Worm (Caenorhabditis elegans): ENCODE measurements around the gene npax-4.

Gene npax-4

ce11 chrIV:8879810-8880209 lies at the start of gene npax-4:
Gene npax-4 (minus strand): TSS chrIV:8879910.
- no peak for TF ChIP-seq unc-62 (GFP tag; optimal IDR thresholded peaks at IDR 0.05)

- TF ChIP-seq unc-62 (GFP tag; optimal IDR thresholded peaks at IDR 0.05), result no peak
Observed at ce11 chrIV:8927093-8927492, 47.4 kb upstream of the npax-4 start.

ce11 chrIV:8926511-8926910 lies 46.8 kb upstream of the npax-4 start:
- TF ChIP-seq unc-62 (GFP tag; optimal IDR thresholded peaks at IDR 0.05), result no peak

ce11 chrIV:8925990-8926389 lies 46.3 kb upstream of the npax-4 start, which contains the start of the genes D1046.2 and cfim-2:
Gene D1046.2 (minus strand): TSS chrIV:8926067.
Gene cfim-2 (plus strand): TSS chrIV:8926324.
- no peak for TF ChIP-seq unc-62 (GFP tag; optimal IDR thresholded peaks at IDR 0.05)

ce11 chrIV:8924126-8924525 lies 44.4 kb upstream of the npax-4 start:
- TF ChIP-seq unc-62 (GFP tag; optimal IDR thresholded peaks at IDR 0.05), result no peak

ce11 chrIV:8923381-8923780 lies 43.7 kb upstream of the npax-4 start:
- TF ChIP-seq unc-62 (GFP tag; optimal IDR thresholded peaks at IDR 0.05), result no peak

ce11 chrIV:8921956-8922355 lies 42.2 kb upstream of the npax-4 start, which contains the start of gene D1046.16:
Gene D1046.16 (plus strand): TSS chrIV:8922150.
- no peak for TF ChIP-seq unc-62 (GFP tag; optimal IDR thresholded peaks at IDR 0.05)

ce11 chrIV:8921166-8921565 lies 41.5 kb upstream of the npax-4 start:
- no peak for TF ChIP-seq unc-62 (GFP tag; optimal IDR thresholded peaks at IDR 0.05)

- no peak for TF ChIP-seq unc-62 (GFP tag; optimal IDR thresholded peaks at IDR 0.05)
Observed at ce11 chrIV:8920284-8920806, 40.6 kb upstream of the npax-4 start.

ce11 chrIV:8918790-8919189 lies 39.1 kb upstream of the npax-4 start, which contains the start of gene rap-1:
Gene rap-1 (minus strand): TSS chrIV:8918890.
- TF ChIP-seq unc-62 (GFP tag; optimal IDR thresholded peaks at IDR 0.05), result no peak

ce11 chrIV:8916010-8916409 lies 36.3 kb upstream of the npax-4 start, which contains the start of gene C27B7.9:
Gene C27B7.9 (minus strand): TSS chrIV:8916110.
- no peak for TF ChIP-seq unc-62 (GFP tag; optimal IDR thresholded peaks at IDR 0.05)

ce11 chrIV:8914187-8914586 lies 34.5 kb upstream of the npax-4 start:
- no peak for TF ChIP-seq unc-62 (GFP tag; optimal IDR thresholded peaks at IDR 0.05)

ce11 chrIV:8906743-8907142 lies 27.0 kb upstream of the npax-4 start, which contains the start of gene C27B7.7:
Gene C27B7.7 (plus strand): TSS chrIV:8907043.
- no peak for TF ChIP-seq unc-62 (GFP tag; optimal IDR thresholded peaks at IDR 0.05)

ce11 chrIV:8906164-8906563 lies 26.5 kb upstream of the npax-4 start, which contains the start of gene C27B7.6:
Gene C27B7.6 (minus strand): TSS chrIV:8906345.
- TF ChIP-seq unc-62 (GFP tag; optimal IDR thresholded peaks at IDR 0.05), result no peak

- TF ChIP-seq unc-62 (GFP tag; optimal IDR thresholded peaks at IDR 0.05), result no peak
Observed at ce11 chrIV:8901346-8901745, 21.6 kb upstream of the npax-4 start, which contains the start of gene C27B7.5. Gene C27B7.5 (plus strand): TSS chrIV:8901646.

ce11 chrIV:8893746-8894145 lies 14.0 kb upstream of the npax-4 start, which contains the start of gene rad-54.L2:
Gene rad-54.L2 (plus strand): TSS chrIV:8894077.
- no peak for TF ChIP-seq unc-62 (GFP tag; optimal IDR thresholded peaks at IDR 0.05)

- no peak for TF ChIP-seq unc-62 (GFP tag; optimal IDR thresholded peaks at IDR 0.05)
Observed at ce11 chrIV:8892558-8892957, 12.8 kb upstream of the npax-4 start, which contains the start of gene C27B7.2. Gene C27B7.2 (plus strand): TSS chrIV:8892858.
